Worm (Caenorhabditis elegans): ENCODE data around the gene C15F1.8.
A peak's percentile ranks its signal among the peaks of the same experiment; 100 is the strongest.

Gene C15F1.8

ce11 chrII:6951250-6951806, 26.3 kb downstream of the C15F1.8 start, which contains the start of the genes malt-1 and ceh-38:
Gene malt-1, minus strand, starts transcription at chrII:6951300.
Gene ceh-38, plus strand, starts transcription at chrII:6951526.
- TF ChIP-seq sea-1 (GFP tag; conservative IDR thresholded peaks at IDR 0.05) (no peak), flt-1 (GFP tag; IDR thresholded peaks at IDR 0.05) (0 out of 2 replicates have a peak, but pooled peaks have one; percentile 26), aly-1 (tag; optimal IDR thresholded peaks at IDR 0.05) (no peak), pes-1 (GFP tag; IDR thresholded peaks at IDR 0.05) (no peak), hmg-4 (GFP tag; optimal IDR thresholded peaks at IDR 0.05) (peak; percentile 55), hmbx-1 (tag; optimal IDR thresholded peaks at IDR 0.05) (no peak), F13C5.2 (tag; optimal IDR thresholded peaks at IDR 0.05) (peak; percentile 67), ceh-36 (tag; optimal IDR thresholded peaks at IDR 0.05) (peak; percentile 48)

- TF ChIP-seq hmbx-1 (tag; optimal IDR thresholded peaks at IDR 0.05): no peak
- peak; percentile 43 for TF ChIP-seq ceh-36 (tag; optimal IDR thresholded peaks at IDR 0.05)
- TF ChIP-seq scrt-1 (GFP tag; IDR thresholded peaks at IDR 0.05): no peak
- TF ChIP-seq pes-1 (GFP tag; IDR thresholded peaks at IDR 0.05): no peak
- no peak for TF ChIP-seq tra-4 (tag; optimal IDR thresholded peaks at IDR 0.05)
- TF ChIP-seq B0310.2 (tag; optimal IDR thresholded peaks at IDR 0.05): no peak
- TF ChIP-seq ama-1 (optimal IDR thresholded peaks at IDR 0.05): no peak
- no peak for TF ChIP-seq hnd-1 (tag; optimal IDR thresholded peaks at IDR 0.05)
- no peak for TF ChIP-seq flt-1 (GFP tag; IDR thresholded peaks at IDR 0.05)
- no peak for TF ChIP-seq ets-7 (tag; optimal IDR thresholded peaks at IDR 0.05)
- TF ChIP-seq tbx-11 (GFP tag; IDR thresholded peaks at IDR 0.05): no peak
- no peak for TF ChIP-seq ceh-13 (GFP tag; optimal IDR thresholded peaks at IDR 0.05)
- no peak for TF ChIP-seq tbx-37 (GFP tag; conservative IDR thresholded peaks at IDR 0.05)
- TF ChIP-seq aly-1 (tag; optimal IDR thresholded peaks at IDR 0.05): peak; percentile 41
- peak; percentile 76 for TF ChIP-seq F13C5.2 (tag; optimal IDR thresholded peaks at IDR 0.05)
- TF ChIP-seq hmg-4 (GFP tag; optimal IDR thresholded peaks at IDR 0.05): peak; percentile 84
- TF ChIP-seq sea-1 (GFP tag; conservative IDR thresholded peaks at IDR 0.05): no peak
These were observed 34.2 kb downstream of the C15F1.8 start for ce11 chrII:6943299-6944051.

ce11 chrII:6941520-6941919, 36.1 kb downstream of the C15F1.8 start:
- TF ChIP-seq ama-1 (optimal IDR thresholded peaks at IDR 0.05) (no peak), ceh-13 (GFP tag; optimal IDR thresholded peaks at IDR 0.05) (no peak), pes-1 (GFP tag; IDR thresholded peaks at IDR 0.05) (no peak), ets-7 (tag; optimal IDR thresholded peaks at IDR 0.05) (no peak), tbx-11 (GFP tag; IDR thresholded peaks at IDR 0.05) (no peak), aly-1 (tag; optimal IDR thresholded peaks at IDR 0.05) (no peak), sea-1 (GFP tag; conservative IDR thresholded peaks at IDR 0.05) (no peak), hmg-4 (GFP tag; optimal IDR thresholded peaks at IDR 0.05) (no peak)

ce11 chrII:6940726-6941230, 36.9 kb downstream of the C15F1.8 start:
- TF ChIP-seq flt-1 (GFP tag; IDR thresholded peaks at IDR 0.05) (no peak), ets-7 (tag; optimal IDR thresholded peaks at IDR 0.05) (no peak), tbx-11 (GFP tag; IDR thresholded peaks at IDR 0.05) (no peak), scrt-1 (GFP tag; IDR thresholded peaks at IDR 0.05) (no peak), hmg-4 (GFP tag; optimal IDR thresholded peaks at IDR 0.05) (no peak), aly-1 (tag; optimal IDR thresholded peaks at IDR 0.05) (no peak), ceh-13 (GFP tag; optimal IDR thresholded peaks at IDR 0.05) (no peak), B0310.2 (tag; optimal IDR thresholded peaks at IDR 0.05) (no peak), tbx-37 (GFP tag; conservative IDR thresholded peaks at IDR 0.05) (no peak), F13C5.2 (tag; optimal IDR thresholded peaks at IDR 0.05) (no peak)

ce11 chrII:6939873-6940272, 37.8 kb downstream of the C15F1.8 start:
- no peak for TF ChIP-seq ama-1 (optimal IDR thresholded peaks at IDR 0.05)
- TF ChIP-seq hnd-1 (tag; optimal IDR thresholded peaks at IDR 0.05): no peak
- TF ChIP-seq tbx-11 (GFP tag; IDR thresholded peaks at IDR 0.05): no peak
- TF ChIP-seq ceh-36 (tag; optimal IDR thresholded peaks at IDR 0.05): no peak
- TF ChIP-seq pes-1 (GFP tag; IDR thresholded peaks at IDR 0.05): no peak
- no peak for TF ChIP-seq aly-1 (tag; optimal IDR thresholded peaks at IDR 0.05)
- TF ChIP-seq F13C5.2 (tag; optimal IDR thresholded peaks at IDR 0.05): no peak
- no peak for TF ChIP-seq hmg-4 (GFP tag; optimal IDR thresholded peaks at IDR 0.05)
- no peak for TF ChIP-seq ets-7 (tag; optimal IDR thresholded peaks at IDR 0.05)
- no peak for TF ChIP-seq scrt-1 (GFP tag; IDR thresholded peaks at IDR 0.05)
- no peak for TF ChIP-seq flt-1 (GFP tag; IDR thresholded peaks at IDR 0.05)
- no peak for TF ChIP-seq sea-1 (GFP tag; conservative IDR thresholded peaks at IDR 0.05)
- TF ChIP-seq tbx-37 (GFP tag; conservative IDR thresholded peaks at IDR 0.05): no peak
- no peak for TF ChIP-seq B0310.2 (tag; optimal IDR thresholded peaks at IDR 0.05)
- TF ChIP-seq ceh-13 (GFP tag; optimal IDR thresholded peaks at IDR 0.05): no peak
- no peak for TF ChIP-seq hmbx-1 (tag; optimal IDR thresholded peaks at IDR 0.05)

ce11 chrII:6937057-6937456, 40.6 kb downstream of the C15F1.8 start:
- TF ChIP-seq F13C5.2 (tag; optimal IDR thresholded peaks at IDR 0.05) (no peak), tbx-37 (GFP tag; conservative IDR thresholded peaks at IDR 0.05) (no peak), sea-1 (GFP tag; conservative IDR thresholded peaks at IDR 0.05) (no peak), ama-1 (optimal IDR thresholded peaks at IDR 0.05) (no peak), hnd-1 (tag; optimal IDR thresholded peaks at IDR 0.05) (no peak), ceh-13 (GFP tag; optimal IDR thresholded peaks at IDR 0.05) (no peak), ets-7 (tag; optimal IDR thresholded peaks at IDR 0.05) (no peak), aly-1 (tag; optimal IDR thresholded peaks at IDR 0.05) (no peak), hmg-4 (GFP tag; optimal IDR thresholded peaks at IDR 0.05) (no peak), ceh-36 (tag; optimal IDR thresholded peaks at IDR 0.05) (no peak), tbx-11 (GFP tag; IDR thresholded peaks at IDR 0.05) (no peak), pes-1 (GFP tag; IDR thresholded peaks at IDR 0.05) (no peak)

- TF ChIP-seq tbx-11 (GFP tag; IDR thresholded peaks at IDR 0.05) (peak; percentile 26; the same call in 1 of the 2 replicates), hmbx-1 (tag; optimal IDR thresholded peaks at IDR 0.05) (no peak)
These were observed 41.1 kb downstream of the C15F1.8 start for ce11 chrII:6936528-6936927.
